Fruit fly (Drosophila melanogaster) whole organism, embryonic: ENCODE measurements around the gene CG46465.
A peak's percentile ranks its signal among the peaks of the same experiment; 100 is the strongest.

Source experiments
- Aef1 ChIP-seq: fragments of 200-800 bp; sonication (Bioruptor generic); IDR thresholded peaks from 3 replicates; pipeline ENCODE4 v1.3.6; 2022; ENCODE audit warnings: missing biosample characterization, missing genetic modification characterization
- Atf3 ChIP-seq: fragments of 200-800 bp; sonication (Bioruptor generic); optimal IDR thresholded peaks from 3 replicates; lab custom pipeline; 2016; ENCODE audit warnings: missing biosample characterization, missing genetic modification characterization
- CG10959 ChIP-seq: fragments of 200-800 bp; sonication (Bioruptor generic); IDR thresholded peaks from 2 replicates; pipeline ENCODE4 v1.3.6; 2022; ENCODE audit warnings: missing biosample characterization, missing genetic modification characterization
- CG11093 ChIP-seq: fragments of 200-800 bp; sonication (Bioruptor generic); IDR thresholded peaks from 3 replicates; pipeline ENCODE4 v1.3.6; 2022; ENCODE audit warnings: missing biosample characterization, missing genetic modification characterization
- CG12744 ChIP-seq: fragments of 200-800 bp; sonication (Bioruptor generic); optimal IDR thresholded peaks from 2 replicates; lab custom pipeline; 2016; ENCODE audit warnings: missing biosample characterization, missing genetic modification characterization
- CG12769 ChIP-seq: fragments of 200-800 bp; sonication (Bioruptor generic); optimal IDR thresholded peaks from 2 replicates; lab custom pipeline; 2019; ENCODE audit warnings: missing biosample characterization, mild to moderate bottlenecking, missing genetic modification characterization, moderate library complexity
- CG13775 ChIP-seq: fragments of 200-800 bp; sonication (Bioruptor generic); optimal IDR thresholded peaks from 3 replicates; lab custom pipeline; 2017; ENCODE audit warnings: missing biosample characterization, mild to moderate bottlenecking, missing genetic modification characterization
- CG14860 ChIP-seq: fragments of 200-800 bp; sonication (Bioruptor generic); IDR thresholded peaks from 3 replicates; pipeline ENCODE4 v1.3.6; 2022; ENCODE audit warnings: missing biosample characterization, missing genetic modification characterization; ENCODE audit not compliant: partially characterized antibody
- CG14965 ChIP-seq: fragments of 200-800 bp; sonication (Bioruptor generic); optimal IDR thresholded peaks from 2 replicates; lab custom pipeline; 2016; ENCODE audit warnings: missing biosample characterization, missing genetic modification characterization, borderline replicate concordance
- CG15696 ChIP-seq: fragments of 200-800 bp; sonication (Bioruptor generic); optimal IDR thresholded peaks from 2 replicates; lab custom pipeline; 2019; ENCODE audit warnings: missing biosample characterization, mild to moderate bottlenecking, missing genetic modification characterization, moderate library complexity
- CG16779 ChIP-seq: fragments of 200-800 bp; sonication (Bioruptor generic); IDR thresholded peaks from 2 replicates; pipeline ENCODE4 v1.3.6; 2022; ENCODE audit warnings: missing biosample characterization, missing genetic modification characterization
- CG16813 ChIP-seq: fragments of 200-800 bp; sonication (Bioruptor generic); IDR thresholded peaks from 3 replicates; pipeline ENCODE4 v1.3.6; 2022; ENCODE audit warnings: missing biosample characterization, missing genetic modification characterization; ENCODE audit not compliant: partially characterized antibody
- CG17186 ChIP-seq: fragments of 200-800 bp; sonication (Bioruptor generic); optimal IDR thresholded peaks from 3 replicates; lab custom pipeline; 2017; ENCODE audit warnings: missing biosample characterization, missing genetic modification reagents, missing genetic modification characterization
- CG17385 ChIP-seq: fragments of 200-800 bp; sonication (Bioruptor generic); optimal IDR thresholded peaks from 3 replicates; lab custom pipeline; 2018; ENCODE audit warnings: missing biosample characterization, mild to moderate bottlenecking, missing genetic modification characterization
- CG2712 ChIP-seq: fragments of 200-800 bp; optimal IDR thresholded peaks from 3 replicates; lab custom pipeline; 2019; ENCODE audit warnings: missing biosample characterization, mild to moderate bottlenecking, missing genetic modification characterization, moderate library complexity
- CG2889 ChIP-seq: fragments of 200-800 bp; sonication (Bioruptor generic); IDR thresholded peaks from 3 replicates; pipeline ENCODE4 v1.3.6; 2022; ENCODE audit warnings: missing biosample characterization, missing genetic modification characterization
- CG30020 ChIP-seq: fragments of 200-800 bp; optimal IDR thresholded peaks from 2 replicates; lab custom pipeline; 2019; ENCODE audit warnings: missing biosample characterization, mild to moderate bottlenecking, missing genetic modification characterization, moderate library complexity
- CG30403 ChIP-seq: fragments of 200-800 bp; sonication (Bioruptor generic); optimal IDR thresholded peaks from 3 replicates; lab custom pipeline; 2016; ENCODE audit warnings: missing biosample characterization, missing genetic modification characterization
- CG31365 ChIP-seq: fragments of 200-800 bp; sonication (Bioruptor generic); optimal IDR thresholded peaks from 2 replicates; lab custom pipeline; 2018; ENCODE audit warnings: missing biosample characterization, mild to moderate bottlenecking, missing genetic modification characterization
- CG6765 ChIP-seq: fragments of 200-800 bp; sonication (Bioruptor generic); optimal IDR thresholded peaks from 3 replicates; lab custom pipeline; 2017; ENCODE audit warnings: missing biosample characterization, mild to moderate bottlenecking, missing genetic modification characterization
- CG7963 ChIP-seq: fragments of 200-800 bp; sonication (Bioruptor generic); IDR thresholded peaks from 3 replicates; pipeline ENCODE4 v1.3.6; 2022; ENCODE audit warnings: missing biosample characterization, missing genetic modification characterization; ENCODE audit not compliant: partially characterized antibody
- D19B ChIP-seq: fragments of 200-800 bp; sonication (Bioruptor generic); optimal IDR thresholded peaks from 2 replicates; lab custom pipeline; 2017; ENCODE audit warnings: missing biosample characterization, mild to moderate bottlenecking, missing genetic modification characterization
- Eip74EF ChIP-seq, 2 experiments: fragments of 200-800 bp in 1 of 2; fragments of >200 bp in 1 of 2; sonication (Bioruptor generic) in 1 of 2; optimal IDR thresholded peaks; 2 replicates each; lab custom pipeline; 2017 to 2019; ENCODE audit warnings: missing biosample characterization in 2 of 2, missing genetic modification characterization in 2 of 2, mild to moderate bottlenecking in 1 of 2, moderate library complexity in 1 of 2
- Gsc ChIP-seq: fragments of 200-800 bp; sonication (Bioruptor generic); IDR thresholded peaks from 2 replicates; pipeline ENCODE4 v1.3.6; 2022; ENCODE audit warnings: missing biosample characterization, missing genetic modification characterization
- Hmx ChIP-seq: fragments of 200-800 bp; sonication (Bioruptor generic); optimal IDR thresholded peaks from 2 replicates; lab custom pipeline; 2016; ENCODE audit warnings: missing biosample characterization, missing genetic modification characterization
- Hr51 ChIP-seq, 2 experiments: fragments of 200-800 bp; sonication (Bioruptor generic); optimal IDR thresholded peaks; 2 replicates in 1 of 2; 3 replicates in 1 of 2; lab custom pipeline; 2016 to 2018; ENCODE audit warnings: missing biosample characterization in 2 of 2, missing genetic modification characterization in 2 of 2, mild to moderate bottlenecking in 1 of 2, moderate library complexity in 1 of 2
- Jarid2 ChIP-seq: fragments of 200-800 bp; sonication (Bioruptor generic); optimal IDR thresholded peaks from 3 replicates; lab custom pipeline; 2017; ENCODE audit warnings: mild to moderate bottlenecking, missing biosample characterization, missing genetic modification reagents, missing genetic modification characterization
- Neu2 ChIP-seq: fragments of 200-800 bp; sonication (Bioruptor generic); optimal IDR thresholded peaks from 3 replicates; lab custom pipeline; 2016; ENCODE audit warnings: missing biosample characterization, missing genetic modification characterization, borderline replicate concordance
- ab ChIP-seq: fragments of 200-800 bp; sonication (Bioruptor generic); optimal IDR thresholded peaks from 2 replicates; lab custom pipeline; 2016; ENCODE audit warnings: missing biosample characterization, missing genetic modification characterization
- cas ChIP-seq: fragments of 200-800 bp; sonication (Bioruptor generic); IDR thresholded peaks from 2 replicates; pipeline ENCODE4 v1.3.6; 2022; ENCODE audit warnings: missing biosample characterization, missing genetic modification characterization
- dpn ChIP-seq, 2 experiments: fragments of 200-800 bp; sonication (Bioruptor generic); optimal IDR thresholded peaks; 3 replicates each; lab custom pipeline; 2016; ENCODE audit warnings: missing biosample characterization in 2 of 2, missing genetic modification characterization in 2 of 2
- fd64A ChIP-seq: fragments of 200-800 bp; sonication (Bioruptor generic); optimal IDR thresholded peaks from 3 replicates; lab custom pipeline; 2018; ENCODE audit warnings: missing biosample characterization, mild to moderate bottlenecking, missing genetic modification characterization
- gem ChIP-seq: fragments of 200-800 bp; sonication (Bioruptor generic); optimal IDR thresholded peaks from 2 replicates; lab custom pipeline; 2019; ENCODE audit warnings: missing biosample characterization, mild to moderate bottlenecking, missing genetic modification characterization, moderate library complexity
- hb ChIP-seq: fragments of 200-800 bp; sonication (Bioruptor generic); IDR thresholded peaks from 3 replicates; pipeline ENCODE4 v1.3.6; 2022; ENCODE audit warnings: missing biosample characterization, missing genetic modification characterization; ENCODE audit not compliant: partially characterized antibody
- jing ChIP-seq: fragments of 200-800 bp; sonication (Bioruptor generic); optimal IDR thresholded peaks from 2 replicates; lab custom pipeline; 2018; ENCODE audit warnings: missing biosample characterization, mild to moderate bottlenecking, missing genetic modification characterization
- kah ChIP-seq: fragments of 200-800 bp; sonication (Bioruptor generic); optimal IDR thresholded peaks from 2 replicates; lab custom pipeline; 2018; ENCODE audit warnings: missing biosample characterization, mild to moderate bottlenecking, missing genetic modification characterization
- lilli ChIP-seq: fragments of 200-800 bp; sonication (Bioruptor generic); optimal IDR thresholded peaks from 3 replicates; lab custom pipeline; 2016; ENCODE audit warnings: missing biosample characterization, missing genetic modification characterization
- onecut ChIP-seq: fragments of 200-800 bp; sonication (Bioruptor generic); IDR thresholded peaks from 2 replicates; pipeline ENCODE4 v1.3.6; 2022; ENCODE audit warnings: missing biosample characterization, missing genetic modification characterization
- otp ChIP-seq: fragments of 200-800 bp; sonication (Bioruptor generic); IDR thresholded peaks from 3 replicates; pipeline ENCODE4, ENCODE4 v1.3.6; 2022; ENCODE audit warnings: missing biosample characterization, missing genetic modification characterization
- p53 ChIP-seq: fragments of 200-800 bp; sonication (Bioruptor generic); optimal IDR thresholded peaks from 2 replicates; lab custom pipeline; 2016; ENCODE audit warnings: missing biosample characterization, missing genetic modification characterization
- pros ChIP-seq: fragments of 200-800 bp; sonication (Bioruptor generic); optimal IDR thresholded peaks from 3 replicates; lab custom pipeline; 2019; ENCODE audit warnings: missing biosample characterization, mild to moderate bottlenecking, missing genetic modification characterization, moderate library complexity
- sc ChIP-seq, 3 experiments: fragments of >200 bp in 2 of 3; fragments of 200-800 bp in 1 of 3; sonication (Bioruptor generic) in 1 of 3; optimal IDR thresholded peaks; 2 replicates in 2 of 3; 3 replicates in 1 of 3; lab custom pipeline; 2017; ENCODE audit warnings: mild to moderate bottlenecking in 1 of 3, missing biosample characterization in 1 of 3, missing genetic modification characterization in 1 of 3, missing genetic modification reagents in 1 of 3
- schlank ChIP-seq: fragments of 200-800 bp; sonication (Bioruptor generic); optimal IDR thresholded peaks from 2 replicates; lab custom pipeline; 2018; ENCODE audit warnings: missing biosample characterization, mild to moderate bottlenecking, missing genetic modification characterization
- sisA ChIP-seq: fragments of 200-800 bp; sonication (Bioruptor generic); IDR thresholded peaks from 2 replicates; pipeline ENCODE4 v1.3.6; 2022; ENCODE audit warnings: missing biosample characterization, missing genetic modification characterization
- so ChIP-seq: fragments of 200-800 bp; sonication (Bioruptor generic); IDR thresholded peaks from 3 replicates; pipeline ENCODE4 v1.3.6; 2022; ENCODE audit warnings: missing biosample characterization, missing genetic modification characterization
- sug ChIP-seq: fragments of 200-800 bp; optimal IDR thresholded peaks from 2 replicates; lab custom pipeline; 2019; ENCODE audit warnings: missing biosample characterization, mild to moderate bottlenecking, missing genetic modification characterization, moderate library complexity

Gene CG46465

DNA sequence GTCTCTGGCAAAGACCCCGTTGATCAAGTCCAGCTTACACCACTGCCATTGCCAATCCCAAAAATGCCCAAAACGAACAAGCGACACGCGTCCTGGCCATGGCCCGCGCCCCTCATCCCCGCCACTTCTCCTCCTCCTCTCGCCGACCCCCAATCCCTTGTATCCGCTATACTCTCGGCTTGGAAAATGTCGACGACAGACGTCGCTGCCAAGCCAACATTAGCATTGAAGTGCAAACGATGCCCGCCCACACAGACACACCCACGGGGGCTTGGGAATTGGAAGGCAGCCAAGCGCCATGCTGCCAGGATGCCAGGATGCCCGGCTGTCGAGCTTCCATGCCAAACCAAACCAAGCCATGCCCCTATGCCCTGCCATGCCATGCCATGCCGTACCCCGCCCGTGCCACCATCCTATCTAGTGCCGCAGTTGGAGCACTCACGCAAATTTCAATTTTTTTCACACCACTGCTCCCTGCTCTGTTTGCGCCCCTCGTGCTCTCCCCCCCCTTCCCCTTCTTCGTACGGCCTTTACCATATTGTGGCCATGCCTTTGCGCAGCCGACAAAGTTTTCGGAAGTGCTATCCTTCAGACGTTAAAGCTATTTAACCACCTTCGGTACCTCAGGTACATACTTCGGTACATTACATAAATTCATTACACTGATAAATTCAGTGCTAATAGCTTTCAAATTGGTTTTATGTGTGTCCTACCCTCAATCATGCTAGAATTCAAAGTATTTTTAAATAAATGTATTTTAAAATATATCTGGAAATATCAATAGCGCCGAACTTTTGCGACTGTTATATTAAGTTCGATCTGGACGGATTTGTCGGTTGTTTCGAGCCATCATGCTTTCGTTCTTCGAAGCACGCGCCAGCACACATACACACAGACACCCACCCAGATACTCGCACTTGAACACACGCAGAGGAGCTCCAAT lies 29.3 kb downstream of the CG46465 start (continued):
- TF ChIP-seq sc (optimal IDR thresholded peaks at IDR 0.05; lab: Kevin White, UChicago) (no peak), sc (GFP tag; optimal IDR thresholded peaks at IDR 0.05; lab: Kevin White, UChicago) (peak; percentile 80), dpn (GFP tag; optimal IDR thresholded peaks at IDR 0.05; lab: Kevin White, UChicago) (peak; percentile 4 to 72), cas (GFP tag; lab: Robert Waterston, UW) (no peak; the same call in 1 of the 2 replicates), CG12744 (GFP tag; lab: Kevin White, UChicago) (no peak), hb (GFP tag; lab: Robert Waterston, UW) (no peak), sisA (GFP tag; lab: Robert Waterston, UW) (peak; percentile 49), onecut (GFP tag; lab: Robert Waterston, UW) (peak; percentile 55), CG30403 (GFP tag; lab: Kevin White, UChicago) (peak; percentile 80), lilli (GFP tag; lab: Kevin White, UChicago) (peak; percentile 72), Gsc (GFP tag; lab: Robert Waterston, UW) (no peak), CG15696 (tag; lab: Kevin White, UChicago) (peak; percentile 8), Jarid2 (GFP tag; lab: Kevin White, UChicago) (peak; percentile 41), Hr51 (GFP tag; optimal IDR thresholded peaks at IDR 0.05; lab: Kevin White, UChicago) (peak; percentile 12 to 89), CG17186 (GFP tag; lab: Kevin White, UChicago) (no peak), CG14860 (GFP tag; lab: Robert Waterston, UW) (no peak), pros (no peak), CG14965 (GFP tag; lab: Kevin White, UChicago) (no peak), p53 (GFP tag; lab: Kevin White, UChicago) (no peak), CG12769 (tag; lab: Kevin White, UChicago) (no peak), fd64A (GFP tag; lab: Kevin White, UChicago) (peak; percentile 40), CG30020 (tag; lab: Kevin White, UChicago) (peak; percentile 45), CG31365 (tag; lab: Kevin White, UChicago) (peak; percentile 25), CG7963 (GFP tag; lab: Robert Waterston, UW) (no peak), CG16779 (no peak), sug (tag; lab: Kevin White, UChicago) (peak; percentile 85), CG16813 (GFP tag; lab: Robert Waterston, UW) (no peak), CG10959 (GFP tag; lab: Robert Waterston, UW) (no peak), kah (GFP tag; lab: Kevin White, UChicago) (peak; percentile 38), Eip74EF (GFP tag; optimal IDR thresholded peaks at IDR 0.05; lab: Kevin White, UChicago) (peak in 1 of 2 experiments; percentile 80), Neu2 (GFP tag; lab: Kevin White, UChicago) (no peak), CG2712 (peak; percentile 82), Hmx (no peak), Aef1 (peak; percentile 41; the same call in 2 of the 3 replicates), CG11093 (peak; percentile 60; the same call in 1 of the 3 replicates), CG6765 (peak; percentile 23), so (GFP tag; lab: Robert Waterston, UW) (peak; percentile 78; the same call in 2 of the 3 replicates), ab (GFP tag; lab: Kevin White, UChicago) (no peak), CG2889 (peak; percentile 38; the same call in 1 of the 3 replicates), D19B (peak; percentile 52), jing (GFP tag; lab: Kevin White, UChicago) (peak; percentile 43), CG17385 (GFP tag; lab: Kevin White, UChicago) (peak; percentile 83), schlank (tag; lab: Kevin White, UChicago) (peak; percentile 31), otp (0 out of 3 replicates have a peak, but pooled peaks have one; percentile 24), Atf3 (no peak), gem (tag; lab: Kevin White, UChicago) (peak; percentile 90), CG13775 (GFP tag; lab: Kevin White, UChicago) (peak; percentile 68)
